Worm (Caenorhabditis elegans) whole organism, L2 larva: ENCODE measurements around the gene rsd-2.
A peak's percentile ranks its signal among the peaks of the same experiment; 100 is the strongest.

Experiments
- C34F6.9 ChIP-seq: fragments of 150-350 bp; optimal IDR thresholded peaks from 2 replicates; lab custom pipeline; 2014; ENCODE audit warnings: missing biosample characterization, missing genetic modification characterization
- F13H6.1 ChIP-seq: sonication (generic microtip); optimal IDR thresholded peaks from 2 replicates; lab custom pipeline; 2016; ENCODE audit warnings: missing genetic modification characterization, missing compliant biosample characterization
- R02D3.7 ChIP-seq: fragments of 150-350 bp; optimal IDR thresholded peaks from 2 replicates; lab custom pipeline; 2014; ENCODE audit warnings: missing biosample characterization, missing genetic modification characterization
- ZK546.5 ChIP-seq: sonication (generic microtip); optimal IDR thresholded peaks from 2 replicates; lab custom pipeline; 2017; ENCODE audit warnings: missing biosample characterization, missing genetic modification characterization
- alr-1 ChIP-seq: fragments of 150-350 bp; optimal IDR thresholded peaks from 2 replicates; lab custom pipeline; 2014; ENCODE audit warnings: missing biosample characterization, missing genetic modification characterization
- aly-2 ChIP-seq: fragments of 150-350 bp; optimal IDR thresholded peaks from 2 replicates; lab custom pipeline; 2014; ENCODE audit warnings: missing biosample characterization, missing genetic modification characterization
- ama-1 ChIP-seq: fragments of 150-350 bp; optimal IDR thresholded peaks from 2 replicates; lab custom pipeline; 2018; ENCODE audit warnings: inconsistent platforms
- blmp-1 ChIP-seq: sonication (generic microtip); optimal IDR thresholded peaks from 2 replicates; lab custom pipeline; 2017; ENCODE audit warnings: missing genetic modification characterization, mild to moderate bottlenecking, missing compliant biosample characterization, antibody characterized with exemption, moderate library complexity; ENCODE audit not compliant: insufficient read depth
- ceh-16 ChIP-seq: fragments of 150-350 bp; optimal IDR thresholded peaks from 2 replicates; lab custom pipeline; 2014; ENCODE audit warnings: missing biosample characterization, missing genetic modification characterization
- ceh-82 ChIP-seq: fragments of 150-350 bp; optimal IDR thresholded peaks from 2 replicates; lab custom pipeline; 2014; ENCODE audit warnings: missing biosample characterization, missing genetic modification characterization
- crh-2 ChIP-seq: sonication (generic microtip); optimal IDR thresholded peaks from 2 replicates; lab custom pipeline; 2017; ENCODE audit warnings: missing biosample characterization, missing genetic modification characterization
- dmd-4 ChIP-seq: sonication (generic microtip); optimal IDR thresholded peaks from 2 replicates; lab custom pipeline; 2017; ENCODE audit warnings: missing biosample characterization, missing genetic modification characterization
- egl-27 ChIP-seq: sonication (generic microtip); optimal IDR thresholded peaks from 3 replicates; lab custom pipeline; 2017; ENCODE audit warnings: missing biosample characterization, missing genetic modification reagents, missing genetic modification characterization
- elt-3 ChIP-seq: sonication (generic microtip); optimal IDR thresholded peaks from 2 replicates; lab custom pipeline; 2017; ENCODE audit warnings: missing biosample characterization, missing genetic modification characterization
- fos-1 ChIP-seq: fragments of 150-350 bp; optimal IDR thresholded peaks from 2 replicates; lab custom pipeline; 2014; ENCODE audit warnings: missing biosample characterization, missing genetic modification characterization
- lin-11 ChIP-seq: fragments of 150-350 bp; sonication (generic microtip); optimal IDR thresholded peaks from 2 replicates; lab custom pipeline; 2014; ENCODE audit warnings: missing biosample characterization, missing genetic modification characterization, inconsistent platforms, mixed read lengths
- lin-13 ChIP-seq: fragments of 150-350 bp; optimal IDR thresholded peaks from 2 replicates; lab custom pipeline; 2014; ENCODE audit warnings: missing biosample characterization, missing genetic modification reagents, missing genetic modification characterization
- mab-5 ChIP-seq: fragments of 150-350 bp; optimal IDR thresholded peaks from 2 replicates; lab custom pipeline; 2014; ENCODE audit warnings: missing biosample characterization, missing genetic modification characterization
- mbf-1 ChIP-seq: sonication (generic microtip); optimal IDR thresholded peaks from 2 replicates; lab custom pipeline; 2017; ENCODE audit warnings: missing biosample characterization, missing genetic modification characterization
- mdl-1 ChIP-seq, 2 experiments: fragments of 150-350 bp in 1 of 2; sonication (generic microtip) in 1 of 2; optimal IDR thresholded peaks; 2 replicates each; lab custom pipeline; 2017; ENCODE audit warnings: missing biosample characterization in 2 of 2, missing genetic modification characterization in 2 of 2
- nhr-10 ChIP-seq: sonication (generic microtip); optimal IDR thresholded peaks from 2 replicates; lab custom pipeline; 2017; ENCODE audit warnings: missing biosample characterization, missing genetic modification characterization
- nhr-11 ChIP-seq: fragments of 150-350 bp; optimal IDR thresholded peaks from 2 replicates; lab custom pipeline; 2014; ENCODE audit warnings: missing biosample characterization, missing genetic modification characterization
- nhr-12 ChIP-seq: fragments of 150-350 bp; optimal IDR thresholded peaks from 2 replicates; lab custom pipeline; 2014; ENCODE audit warnings: missing biosample characterization, missing genetic modification characterization
- nhr-129 ChIP-seq: fragments of 150-350 bp; optimal IDR thresholded peaks from 2 replicates; lab custom pipeline; 2014; ENCODE audit warnings: missing biosample characterization, missing genetic modification characterization
- nhr-21 ChIP-seq: fragments of 150-350 bp; optimal IDR thresholded peaks from 2 replicates; lab custom pipeline; 2014; ENCODE audit warnings: missing biosample characterization, missing genetic modification characterization
- nhr-23 ChIP-seq: fragments of 150-350 bp; optimal IDR thresholded peaks from 2 replicates; lab custom pipeline; 2014; ENCODE audit warnings: missing biosample characterization, missing genetic modification reagents, missing genetic modification characterization
- nhr-237 ChIP-seq: fragments of 150-350 bp; optimal IDR thresholded peaks from 2 replicates; lab custom pipeline; 2014; ENCODE audit warnings: missing biosample characterization, missing genetic modification characterization
- nhr-25 ChIP-seq: fragments of 150-350 bp; sonication (generic microtip); optimal IDR thresholded peaks from 3 replicates; lab custom pipeline; 2014; ENCODE audit warnings: missing biosample characterization, missing genetic modification characterization
- nhr-6 ChIP-seq: fragments of 150-350 bp; optimal IDR thresholded peaks from 2 replicates; lab custom pipeline; 2014; ENCODE audit warnings: missing biosample characterization, missing genetic modification characterization
- nhr-77 ChIP-seq: fragments of 150-350 bp; optimal IDR thresholded peaks from 2 replicates; lab custom pipeline; 2014; ENCODE audit warnings: missing biosample characterization, missing genetic modification characterization
- peb-1 ChIP-seq: fragments of 150-350 bp; optimal IDR thresholded peaks from 2 replicates; lab custom pipeline; 2014; ENCODE audit warnings: missing biosample characterization, missing genetic modification characterization
- sem-4 ChIP-seq: fragments of 150-350 bp; optimal IDR thresholded peaks from 2 replicates; lab custom pipeline; 2014; ENCODE audit warnings: missing biosample characterization, missing genetic modification reagents, missing genetic modification characterization
- skn-1 ChIP-seq: sonication (generic microtip); optimal IDR thresholded peaks from 2 replicates; lab custom pipeline; 2017; ENCODE audit warnings: missing biosample characterization, missing genetic modification characterization
- unc-39 ChIP-seq: fragments of 150-350 bp; optimal IDR thresholded peaks from 2 replicates; lab custom pipeline; 2014; ENCODE audit warnings: missing biosample characterization, missing genetic modification characterization
- unc-55 ChIP-seq: fragments of 150-350 bp; sonication (generic microtip); optimal IDR thresholded peaks from 3 replicates; lab custom pipeline; 2014; ENCODE audit warnings: missing biosample characterization, missing genetic modification reagents, missing genetic modification characterization
- unc-62 ChIP-seq: fragments of 150-350 bp; optimal IDR thresholded peaks from 2 replicates; lab custom pipeline; 2014; ENCODE audit warnings: missing biosample characterization, missing genetic modification reagents, missing genetic modification characterization
- zag-1 ChIP-seq: fragments of 150-350 bp; optimal IDR thresholded peaks from 2 replicates; lab custom pipeline; 2014; ENCODE audit warnings: missing biosample characterization, missing genetic modification characterization
- ztf-11 ChIP-seq: sonication (generic microtip); optimal IDR thresholded peaks from 2 replicates; lab custom pipeline; 2017; ENCODE audit warnings: missing biosample characterization, missing genetic modification characterization
- ztf-4 ChIP-seq: fragments of 150-350 bp; optimal IDR thresholded peaks from 2 replicates; lab custom pipeline; 2014; ENCODE audit warnings: missing biosample characterization, missing genetic modification characterization

rsd-2 gene

DNA sequence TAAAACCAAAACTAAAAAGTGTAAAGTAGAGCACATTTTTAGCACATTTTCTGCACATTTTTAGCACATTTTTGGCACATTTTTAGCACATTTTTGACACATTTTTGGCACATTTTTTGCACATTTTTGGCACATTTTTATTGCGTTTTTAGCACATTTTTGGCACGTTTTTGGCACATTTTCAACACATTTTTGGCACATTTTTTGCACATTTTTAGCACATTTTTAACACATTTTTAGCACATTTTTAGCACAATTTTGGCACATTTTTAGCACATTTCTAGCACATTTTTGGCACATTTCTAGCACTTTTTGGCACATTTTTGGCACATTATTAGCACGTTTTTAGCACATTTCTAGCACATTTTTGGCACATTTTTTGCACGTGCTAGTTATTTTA is 35.6 kb upstream of the rsd-2 start:
- TF ChIP-seq unc-55 = no peak
- no peak for TF ChIP-seq unc-39 (tag; lab: Kevin White, UChicago)
- TF ChIP-seq aly-2 (tag; lab: Kevin White, UChicago) = no peak
- no peak for TF ChIP-seq nhr-77
- TF ChIP-seq nhr-12 (tag; lab: Kevin White, UChicago) = no peak

- TF ChIP-seq unc-55 = no peak
- TF ChIP-seq R02D3.7 (tag; lab: Kevin White, UChicago) = no peak
- TF ChIP-seq unc-62 = no peak
- TF ChIP-seq lin-13 (GFP tag; lab: Kevin White, UChicago) = no peak
- no peak for TF ChIP-seq mdl-1 (tag; optimal IDR thresholded peaks at IDR 0.05; lab: Kevin White, UChicago)
- no peak for TF ChIP-seq egl-27 (tag; lab: Kevin White, UChicago)
- no peak for TF ChIP-seq ceh-16
- TF ChIP-seq sem-4 (tag; lab: Kevin White, UChicago) = no peak
- no peak for TF ChIP-seq nhr-129 (tag; lab: Kevin White, UChicago)
- no peak for TF ChIP-seq nhr-237 (tag; lab: Kevin White, UChicago)
- no peak for TF ChIP-seq F13H6.1
- TF ChIP-seq crh-2 (tag; lab: Kevin White, UChicago) = no peak
- TF ChIP-seq alr-1 (tag; lab: Kevin White, UChicago) = no peak
- no peak for TF ChIP-seq mbf-1 (tag; lab: Kevin White, UChicago)
- TF ChIP-seq mab-5 = no peak
- no peak for TF ChIP-seq blmp-1 (tag; lab: Kevin White, UChicago)
- no peak for TF ChIP-seq ZK546.5
- TF ChIP-seq ztf-11 (tag; lab: Kevin White, UChicago) = no peak
- no peak for TF ChIP-seq skn-1
- TF ChIP-seq C34F6.9 = no peak
Observed at ce11 chrIV:13574733-13575132, 34.7 kb upstream of the rsd-2 start, which contains the start of gene srd-10. TSS of gene srd-10 (plus strand) at chrIV:13575033.

DNA sequence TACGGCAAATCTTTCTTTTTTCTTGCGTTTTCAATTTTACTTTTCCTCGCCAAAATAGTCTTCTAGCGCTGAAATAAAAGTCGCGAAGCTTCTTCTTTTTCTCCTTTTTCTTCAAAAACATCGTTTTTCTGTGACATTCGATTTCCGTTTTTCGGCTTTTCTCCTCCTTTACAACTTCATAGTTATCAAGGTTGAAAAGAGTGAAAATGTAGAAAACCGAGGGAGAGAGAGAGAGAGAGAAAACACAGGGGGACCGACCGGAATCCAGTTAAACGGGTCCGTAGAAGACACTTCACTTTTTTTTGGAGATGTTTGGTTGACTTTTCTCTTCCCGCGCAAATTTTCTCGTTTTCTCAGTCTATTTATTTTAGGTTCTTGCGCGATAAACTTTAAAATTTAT is 24.2 kb upstream of the rsd-2 start:
- TF ChIP-seq ama-1 (lab: Kevin White, UChicago) (no peak), ztf-4 (tag; lab: Kevin White, UChicago) (no peak), lin-11 (no peak), zag-1 (no peak), nhr-129 (tag; lab: Kevin White, UChicago) (no peak), nhr-6 (tag; lab: Kevin White, UChicago) (no peak), nhr-237 (tag; lab: Kevin White, UChicago) (no peak), aly-2 (tag; lab: Kevin White, UChicago) (no peak), ztf-11 (tag; lab: Kevin White, UChicago) (no peak), fos-1 (tag; lab: Kevin White, UChicago) (no peak), nhr-11 (tag; lab: Kevin White, UChicago) (no peak), skn-1 (no peak), nhr-10 (no peak), nhr-21 (tag; lab: Kevin White, UChicago) (no peak), R02D3.7 (tag; lab: Kevin White, UChicago) (no peak), ceh-82 (tag; lab: Kevin White, UChicago) (no peak), peb-1 (no peak)
- TF ChIP-seq, all 48 proteins: peak for 0

DNA sequence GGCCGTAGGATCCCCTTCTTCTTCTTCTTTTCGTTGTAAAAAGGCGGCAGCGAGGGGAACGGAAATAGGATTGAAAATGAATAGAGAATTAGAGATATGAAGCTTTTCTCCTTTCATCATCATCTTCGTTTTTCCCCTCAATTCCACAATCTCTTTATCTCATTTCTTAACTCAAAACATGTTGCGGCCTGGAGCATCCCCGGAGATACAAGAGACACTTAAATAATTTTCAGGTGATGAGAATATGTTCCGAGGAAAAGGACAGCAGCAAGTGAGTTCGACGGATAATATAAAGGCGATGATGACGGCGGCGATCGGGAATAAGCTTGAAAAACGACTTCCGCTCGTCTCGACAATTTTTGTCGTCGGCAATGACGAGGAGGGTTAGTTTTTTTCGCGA is 21.6 kb upstream of the rsd-2 start, which contains the start of the genes Y45F10B.13 and qui-1:
Gene Y45F10B.13, minus strand, starts transcription at position 101 of the 400 bp plus-strand sequence.
Gene qui-1, plus strand, starts transcription at position 233 of the 400 bp plus-strand sequence.
- TF ChIP-seq nhr-129 (tag; lab: Kevin White, UChicago) = peak; percentile 42
- no peak for TF ChIP-seq R02D3.7 (tag; lab: Kevin White, UChicago)

DNA sequence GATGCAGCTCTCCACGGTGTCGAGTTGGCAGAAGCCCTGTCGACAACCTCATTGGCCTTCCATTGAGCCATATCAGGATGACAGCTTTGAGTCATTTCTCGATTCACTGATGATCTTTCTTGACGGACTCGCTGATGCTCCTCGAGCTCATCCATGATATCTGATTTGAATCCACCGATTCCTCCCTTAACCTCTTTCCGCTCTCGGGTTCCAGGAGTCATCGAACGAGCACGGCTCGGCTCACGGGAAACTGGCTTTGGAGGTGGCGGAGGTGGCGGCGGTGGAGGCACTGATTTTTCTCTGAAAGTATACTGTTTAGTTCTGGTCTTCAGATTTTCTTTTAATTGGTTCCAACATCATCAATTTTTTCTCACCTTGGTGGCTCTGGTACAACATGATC is 19.0 kb upstream of the rsd-2 start:
- no peak for TF ChIP-seq skn-1
- no peak for TF ChIP-seq nhr-21 (tag; lab: Kevin White, UChicago)
- TF ChIP-seq nhr-6 (tag; lab: Kevin White, UChicago) = no peak
- no peak for TF ChIP-seq dmd-4 (tag; lab: Kevin White, UChicago)
- no peak for TF ChIP-seq nhr-25 (tag; lab: Kevin White, UChicago)
- no peak for TF ChIP-seq lin-11
- TF ChIP-seq nhr-23 = no peak
- no peak for TF ChIP-seq unc-55
- no peak for TF ChIP-seq elt-3 (tag; lab: Kevin White, UChicago)
- no peak for TF ChIP-seq nhr-12 (tag; lab: Kevin White, UChicago)
- no peak for TF ChIP-seq sem-4 (tag; lab: Kevin White, UChicago)
- TF ChIP-seq, all 48 proteins: peak for 0
